Fruit fly (Drosophila melanogaster) whole organism, wandering third instar larva: Measurements from ENCODE around the gene crol.

Experiments
- Hr83 ChIP-seq: fragments of 200-300 bp; sonication (Bioruptor generic); optimal IDR thresholded peaks from 2 replicates; lab custom pipeline; 2016; ENCODE audit warnings: missing biosample characterization, mild to moderate bottlenecking, missing genetic modification characterization, moderate library complexity; ENCODE audit not compliant: poor library complexity, severe bottlenecking
- Jra ChIP-seq: sonication (Bioruptor generic); optimal IDR thresholded peaks from 2 replicates; lab custom pipeline; 2016; ENCODE audit warnings: missing biosample characterization, missing genetic modification characterization
- Myc ChIP-seq: fragments of >200 bp; optimal IDR thresholded peaks from 2 replicates; lab custom pipeline; 2017
- OdsH ChIP-seq: fragments of 200-800 bp; sonication (Bioruptor generic); optimal IDR thresholded peaks from 2 replicates; lab custom pipeline; 2016; ENCODE audit warnings: missing biosample characterization, mild to moderate bottlenecking, missing genetic modification characterization
- br ChIP-seq: fragments of 200-800 bp; sonication (Bioruptor generic); optimal IDR thresholded peaks from 2 replicates; lab custom pipeline; 2016; ENCODE audit warnings: missing biosample characterization, missing genetic modification characterization
- psq ChIP-seq: fragments of 200-800 bp; sonication (Bioruptor generic); optimal IDR thresholded peaks from 3 replicates; lab custom pipeline; 2017; ENCODE audit warnings: missing biosample characterization, mild to moderate bottlenecking, missing genetic modification characterization, moderate library complexity
- rgr ChIP-seq: fragments of 200-800 bp; sonication (Bioruptor generic); optimal IDR thresholded peaks from 3 replicates; lab custom pipeline; 2016; ENCODE audit warnings: missing biosample characterization, mild to moderate bottlenecking, missing genetic modification characterization
- sv ChIP-seq: fragments of 200-800 bp; sonication (Bioruptor generic); optimal IDR thresholded peaks from 3 replicates; lab custom pipeline; 2016; ENCODE audit warnings: missing biosample characterization, missing genetic modification characterization
- tai ChIP-seq: sonication (Bioruptor generic); optimal IDR thresholded peaks from 2 replicates; lab custom pipeline; 2016; ENCODE audit warnings: missing biosample characterization, missing genetic modification characterization

DNA sequence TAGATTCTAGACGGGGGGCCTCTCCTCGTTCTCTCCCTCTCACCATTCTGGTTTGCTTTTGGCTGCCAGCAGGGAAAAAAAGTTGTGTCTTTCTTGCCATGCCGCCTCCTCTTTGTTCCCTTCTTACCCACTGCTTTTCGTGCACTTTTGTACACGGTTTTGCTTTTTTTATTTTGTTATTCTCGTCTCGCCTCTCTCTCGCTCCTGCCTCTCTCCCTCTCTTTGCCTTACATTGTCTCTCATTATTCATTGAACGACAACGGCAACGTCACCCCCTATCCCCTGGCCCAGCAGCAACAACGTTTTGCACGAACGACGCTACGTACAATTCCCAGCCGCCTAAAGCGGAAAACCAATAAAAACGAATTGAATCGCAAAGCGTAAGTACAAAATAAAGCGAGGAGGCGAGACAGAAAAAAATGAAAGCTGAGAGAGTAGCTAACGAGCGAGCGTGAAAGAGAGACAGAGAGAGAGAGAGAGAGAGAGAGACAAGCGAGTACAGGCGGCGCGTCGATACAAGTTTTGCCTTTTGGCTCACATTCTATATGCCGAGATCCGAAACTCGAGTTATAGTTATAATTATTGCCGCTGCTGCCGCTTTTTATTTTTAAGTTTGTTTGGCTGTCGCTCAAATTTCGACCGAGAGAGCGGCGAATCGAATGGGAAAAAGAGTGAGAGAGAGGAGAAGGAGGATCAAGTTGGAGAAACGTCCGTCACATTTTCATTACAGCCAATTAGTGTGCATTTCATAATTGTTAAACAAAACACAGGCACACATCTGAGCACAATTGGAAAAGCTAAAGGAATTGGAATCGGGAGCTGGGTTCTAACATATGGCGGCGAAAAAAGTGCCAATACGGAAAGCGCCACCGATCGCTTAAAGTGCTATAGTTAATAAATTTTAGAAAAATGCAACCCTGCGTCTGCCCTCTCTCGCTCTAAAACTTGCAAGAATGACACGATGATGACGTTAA, 2.2 kb downstream of the crol start:
- TF ChIP-seq psq (peak; percentile 100), Hr83 (GFP tag; lab: Kevin White, UChicago) (peak; percentile 11), tai (GFP tag; lab: Kevin White, UChicago) (no peak), rgr (GFP tag; lab: Kevin White, UChicago) (peak; percentile 64), Myc (no peak), Jra (GFP tag; lab: Kevin White, UChicago) (peak; percentile 86), br (GFP tag; lab: Kevin White, UChicago) (peak; percentile 81), sv (GFP tag; lab: Kevin White, UChicago) (no peak), OdsH (GFP tag; lab: Kevin White, UChicago) (peak; percentile 37)
